Worm (Caenorhabditis elegans) whole organism, L1 larva: ENCODE data around the gene elp-1.

Experiments used
- mdl-1 ChIP-seq, 2 experiments: fragments of 150-350 bp; optimal IDR thresholded peaks; 2 replicates each; lab custom pipeline; 2014 to 2017; ENCODE audit warnings: missing biosample characterization in 2 of 2, missing genetic modification characterization in 2 of 2, inconsistent platforms in 1 of 2
- ztf-11 ChIP-seq, 2 experiments: sonication (generic microtip); optimal IDR thresholded peaks; 2 replicates each; lab custom pipeline; 2016 to 2017; ENCODE audit warnings: missing genetic modification characterization in 2 of 2, missing biosample characterization in 1 of 2, missing compliant biosample characterization in 1 of 2

- TF ChIP-seq mdl-1 (tag; optimal IDR thresholded peaks at IDR 0.05; lab: Kevin White, UChicago) (no peak), ztf-11 (tag; optimal IDR thresholded peaks at IDR 0.05; lab: Kevin White, UChicago) (no peak)
These were observed 22.0 kb downstream of the elp-1 start for ce11 chrV:20747964-20748363.
